Worm (Caenorhabditis elegans) whole organism, young adult: ENCODE results near the gene K07D4.5.

Source experiments
- B0261.1 ChIP-seq: sonication (generic microtip); optimal IDR thresholded peaks from 2 replicates; lab custom pipeline; 2016; ENCODE audit warnings: mild to moderate bottlenecking, missing genetic modification characterization, moderate library complexity, missing compliant biosample characterization
- C17E4.6 ChIP-seq: fragments of 200-800 bp; sonication (Bioruptor generic); IDR thresholded peaks from 2 replicates; pipeline ENCODE4 v1.3.6; 2022; ENCODE audit warnings: missing genetic modification reagents, missing genetic modification characterization, missing compliant biosample characterization
- F39B2.1 ChIP-seq: fragments of 200-800 bp; sonication (Bioruptor generic); IDR thresholded peaks from 2 replicates; pipeline ENCODE4 v1.3.6; 2022; ENCODE audit warnings: missing genetic modification reagents, missing genetic modification characterization, missing compliant biosample characterization
- K12H6.12 ChIP-seq: fragments of 200-800 bp; sonication (Bioruptor generic); optimal IDR thresholded peaks from 2 replicates; lab custom pipeline; 2018; ENCODE audit warnings: mild to moderate bottlenecking, missing genetic modification characterization, missing compliant biosample characterization
- ama-1 ChIP-seq, 3 experiments: fragments of 150-350 bp in 1 of 3; sonication (generic microtip) in 2 of 3; optimal IDR thresholded peaks; 2 replicates each; lab custom pipeline; 2014 to 2018; ENCODE audit warnings: missing biosample characterization in 2 of 3, missing genetic modification characterization in 2 of 3, missing genetic modification reagents in 2 of 3
- aptf-2 ChIP-seq: fragments of 200-800 bp; sonication (Bioruptor generic); conservative IDR thresholded peaks from 2 replicates; pipeline ENCODE4 v1.3.6; 2022; ENCODE audit warnings: missing genetic modification reagents, missing genetic modification characterization, missing compliant biosample characterization
- attf-6 ChIP-seq: fragments of 200-800 bp; sonication (Bioruptor generic); IDR thresholded peaks from 2 replicates; pipeline ENCODE4 v1.3.6; 2022; ENCODE audit warnings: missing genetic modification reagents, missing genetic modification characterization, missing compliant biosample characterization
- bed-1 ChIP-seq: fragments of 200-800 bp; sonication (Bioruptor generic); IDR thresholded peaks from 2 replicates; pipeline ENCODE4 v1.3.6; 2022; ENCODE audit warnings: missing genetic modification reagents, missing genetic modification characterization, missing compliant biosample characterization
- ceh-91 ChIP-seq: fragments of 200-800 bp; sonication (Bioruptor generic); IDR thresholded peaks from 2 replicates; pipeline ENCODE4 v1.3.6; 2022; ENCODE audit warnings: missing genetic modification reagents, missing genetic modification characterization, missing compliant biosample characterization
- dpff-1 ChIP-seq: sonication (generic microtip); optimal IDR thresholded peaks from 2 replicates; lab custom pipeline; 2017; ENCODE audit warnings: mild to moderate bottlenecking, missing genetic modification characterization, missing compliant biosample characterization
- egl-18 ChIP-seq: fragments of 200-800 bp; sonication (Bioruptor generic); IDR thresholded peaks from 2 replicates; pipeline ENCODE4 v1.3.6; 2022; ENCODE audit warnings: missing genetic modification reagents, missing genetic modification characterization, missing compliant biosample characterization
- egl-44 ChIP-seq: fragments of 200-800 bp; sonication (Bioruptor generic); IDR thresholded peaks from 2 replicates; pipeline ENCODE4 v1.3.6; 2022; ENCODE audit warnings: missing genetic modification reagents, missing genetic modification characterization, missing compliant biosample characterization
- ekl-4 ChIP-seq: fragments of 200-800 bp; sonication (Bioruptor generic); IDR thresholded peaks from 2 replicates; pipeline ENCODE4 v1.3.6; 2022; ENCODE audit warnings: missing genetic modification reagents, missing genetic modification characterization, missing compliant biosample characterization
- hrde-1 ChIP-seq: sonication (generic microtip); optimal IDR thresholded peaks from 2 replicates; lab custom pipeline; 2016; ENCODE audit warnings: missing genetic modification characterization, mild to moderate bottlenecking, missing compliant biosample characterization, moderate library complexity, missing genotype, missing genetic modification reagents, borderline replicate concordance
- hsf-1 ChIP-seq: fragments of 200-800 bp; sonication (Bioruptor generic); IDR thresholded peaks from 2 replicates; pipeline ENCODE4 v1.3.6; 2022; ENCODE audit warnings: missing genetic modification reagents, missing genetic modification characterization, missing compliant biosample characterization
- lin-26 ChIP-seq: fragments of 200-800 bp; sonication (Bioruptor generic); IDR thresholded peaks from 2 replicates; pipeline ENCODE4 v1.3.6; 2022; ENCODE audit warnings: missing genetic modification reagents, missing genetic modification characterization, missing compliant biosample characterization
- lsl-1 ChIP-seq: fragments of 200-800 bp; sonication (Bioruptor generic); optimal IDR thresholded peaks from 2 replicates; lab custom pipeline; 2018; ENCODE audit warnings: mild to moderate bottlenecking, missing genetic modification characterization, moderate library complexity, missing compliant biosample characterization
- madf-3 ChIP-seq: fragments of 200-800 bp; sonication (Bioruptor generic); IDR thresholded peaks from 2 replicates; pipeline ENCODE4 v1.3.6; 2022; ENCODE audit warnings: missing genetic modification reagents, missing genetic modification characterization, missing compliant biosample characterization
- nhr-120 ChIP-seq: fragments of 200-800 bp; sonication (Bioruptor generic); IDR thresholded peaks from 2 replicates; pipeline ENCODE4 v1.3.6; 2022; ENCODE audit warnings: missing genetic modification characterization, missing compliant biosample characterization
- nhr-80 ChIP-seq: sonication (generic microtip); optimal IDR thresholded peaks from 2 replicates; lab custom pipeline; 2016; ENCODE audit warnings: missing genetic modification characterization, missing compliant biosample characterization
- pbrm-1 ChIP-seq: fragments of 200-800 bp; sonication (Bioruptor generic); IDR thresholded peaks from 2 replicates; pipeline ENCODE4 v1.3.6; 2022; ENCODE audit warnings: missing genetic modification reagents, missing genetic modification characterization, missing compliant biosample characterization
- rcor-1 ChIP-seq: fragments of 200-800 bp; sonication (Bioruptor generic); IDR thresholded peaks from 2 replicates; pipeline ENCODE4 v1.3.6; 2022; ENCODE audit warnings: missing genetic modification reagents, missing genetic modification characterization, missing compliant biosample characterization
- repo-1 ChIP-seq: sonication (generic microtip); optimal IDR thresholded peaks from 2 replicates; lab custom pipeline; 2017; ENCODE audit warnings: mild to moderate bottlenecking, missing genetic modification characterization, missing compliant biosample characterization
- sptf-2 ChIP-seq: fragments of 200-800 bp; sonication (Bioruptor generic); optimal IDR thresholded peaks from 2 replicates; lab custom pipeline; 2018; ENCODE audit warnings: mild to moderate bottlenecking, missing genetic modification characterization, missing compliant biosample characterization
- tlf-1 ChIP-seq: fragments of 200-800 bp; sonication (Bioruptor generic); optimal IDR thresholded peaks from 2 replicates; lab custom pipeline; 2018; ENCODE audit warnings: mild to moderate bottlenecking, missing genetic modification characterization, missing compliant biosample characterization
- zfh-2 ChIP-seq: fragments of 200-800 bp; sonication (Bioruptor generic); conservative IDR thresholded peaks from 2 replicates; pipeline ENCODE4 v1.3.6; 2022; ENCODE audit warnings: missing genetic modification reagents, missing genetic modification characterization, missing compliant biosample characterization
- zim-3 ChIP-seq: sonication (generic microtip); optimal IDR thresholded peaks from 2 replicates; lab custom pipeline; 2017; ENCODE audit warnings: mild to moderate bottlenecking, missing genetic modification characterization, moderate library complexity, missing compliant biosample characterization
- ztf-25 ChIP-seq: fragments of 200-800 bp; sonication (Bioruptor generic); IDR thresholded peaks from 2 replicates; pipeline ENCODE4 v1.3.6; 2022; ENCODE audit warnings: missing genetic modification reagents, missing genetic modification characterization, missing compliant biosample characterization
- ztf-26 ChIP-seq: sonication (generic microtip); optimal IDR thresholded peaks from 2 replicates; lab custom pipeline; 2017; ENCODE audit warnings: missing genetic modification characterization, missing compliant biosample characterization

Gene K07D4.5

DNA sequence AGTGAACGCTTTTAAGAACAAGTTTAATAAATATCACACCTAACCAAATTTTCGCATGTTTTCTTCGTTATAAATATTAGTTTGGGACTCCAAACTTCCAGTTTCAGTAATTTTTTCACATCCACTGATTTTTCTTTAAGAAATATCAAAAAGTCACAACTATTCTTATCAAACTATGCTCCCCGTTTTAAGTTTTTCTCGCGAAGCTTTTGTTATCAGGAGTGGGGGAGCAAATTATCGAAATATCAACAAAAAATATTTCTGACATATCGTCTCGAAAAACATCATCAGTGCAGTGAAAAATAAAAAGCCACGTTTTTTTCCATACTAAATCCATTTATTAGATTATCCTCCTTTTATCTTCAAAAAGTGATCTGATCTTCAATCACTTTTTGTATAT, 33.3 kb downstream of the K07D4.5 start:
- TF ChIP-seq dpff-1 (tag; lab: Kevin White, UChicago): no peak
- TF ChIP-seq K12H6.12 (tag; lab: Kevin White, UChicago): no peak
- TF ChIP-seq aptf-2 (GFP tag; lab: Robert Waterston, UW): no peak
- TF ChIP-seq ztf-26 (tag; lab: Kevin White, UChicago): no peak
- peak; percentile 40 for TF ChIP-seq nhr-80 (tag; lab: Kevin White, UChicago)

DNA sequence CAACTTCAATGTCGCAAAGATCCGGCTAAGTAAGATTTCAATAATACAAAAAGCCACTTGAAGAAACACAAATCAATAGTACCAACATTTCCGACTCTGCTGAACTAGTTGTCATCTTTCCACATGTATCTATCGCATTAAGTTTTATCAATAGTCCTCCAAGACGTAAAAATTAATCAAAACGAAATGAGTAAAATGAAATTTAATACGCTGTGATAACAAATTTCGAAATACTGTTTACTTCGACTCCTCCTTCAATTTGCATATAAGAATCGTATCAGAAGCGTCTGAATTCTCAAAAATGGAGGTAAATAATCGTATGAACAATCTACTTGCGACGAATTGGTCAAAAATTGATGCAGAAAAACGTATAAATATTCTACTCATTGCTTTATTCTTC, 34.7 kb downstream of the K07D4.5 start:
- TF ChIP-seq attf-6 (GFP tag; lab: Robert Waterston, UW) (no peak), ama-1 (optimal IDR thresholded peaks at IDR 0.05; lab: Kevin White, UChicago) (no peak), ama-1 (GFP tag; optimal IDR thresholded peaks at IDR 0.05; lab: Kevin White, UChicago) (no peak), sptf-2 (GFP tag; lab: Kevin White, UChicago) (no peak), B0261.1 (tag; lab: Kevin White, UChicago) (no peak), rcor-1 (GFP tag; lab: Robert Waterston, UW) (no peak), madf-3 (no peak), ekl-4 (GFP tag; lab: Robert Waterston, UW) (no peak), zim-3 (tag; lab: Kevin White, UChicago) (no peak), hsf-1 (GFP tag; lab: Robert Waterston, UW) (no peak), lsl-1 (GFP tag; lab: Kevin White, UChicago) (no peak), nhr-120 (GFP tag; lab: Robert Waterston, UW) (no peak), tlf-1 (GFP tag; lab: Kevin White, UChicago) (no peak), egl-44 (GFP tag; lab: Robert Waterston, UW) (no peak)

ce11 chrII:3989627-3990367, 35.6 kb downstream of the K07D4.5 start, which contains the start of gene Y14H12A.2:
Gene Y14H12A.2, minus strand, starts transcription at chrII:3989677.
- TF ChIP-seq nhr-80 (tag; lab: Kevin White, UChicago) (peak; percentile 80), repo-1 (tag; lab: Kevin White, UChicago) (no peak)

ce11 chrII:3986906-3987305, 38.5 kb downstream of the K07D4.5 start, which contains the start of gene K10G6.5:
Gene K10G6.5, plus strand, starts transcription at chrII:3987250.
- TF ChIP-seq C17E4.6 (GFP tag; lab: Robert Waterston, UW) (no peak), bed-1 (GFP tag; lab: Robert Waterston, UW) (no peak), egl-18 (GFP tag; lab: Robert Waterston, UW) (no peak), nhr-80 (tag; lab: Kevin White, UChicago) (peak; percentile 39), ztf-26 (tag; lab: Kevin White, UChicago) (no peak), F39B2.1 (GFP tag; lab: Robert Waterston, UW) (no peak)

- TF ChIP-seq pbrm-1 (GFP tag; lab: Robert Waterston, UW) (no peak), lin-26 (GFP tag; lab: Robert Waterston, UW) (no peak)
- TF ChIP-seq, all 124 proteins: peak for 0
Measured at ce11 chrII:3984242-3984641, 41.1 kb downstream of the K07D4.5 start.

- TF ChIP-seq hrde-1 (tag; lab: Kevin White, UChicago): no peak
- TF ChIP-seq ceh-91: no peak
- 0 out of 2 replicates have a peak, but pooled peaks have one; percentile 7 for TF ChIP-seq zfh-2
- TF ChIP-seq ztf-25 (GFP tag; lab: Robert Waterston, UW): no peak
Measured at ce11 chrII:3982313-3982712, 43.0 kb downstream of the K07D4.5 start, which contains the start of gene lin-31. Gene lin-31, plus strand, starts transcription at chrII:3982549.
